Worm (Caenorhabditis elegans) whole organism, L2 larva: ENCODE results near the gene R52.4.
A peak's percentile ranks its signal among the peaks of the same experiment; 100 is the strongest.

ENCODE experiments used
- F13H6.1 ChIP-seq: sonication (generic microtip); optimal IDR thresholded peaks from 2 replicates; lab custom pipeline; 2016; ENCODE audit warnings: missing genetic modification characterization, missing compliant biosample characterization
- R02D3.7 ChIP-seq: fragments of 150-350 bp; optimal IDR thresholded peaks from 2 replicates; lab custom pipeline; 2014; ENCODE audit warnings: missing biosample characterization, missing genetic modification characterization
- ZK546.5 ChIP-seq: sonication (generic microtip); optimal IDR thresholded peaks from 2 replicates; lab custom pipeline; 2017; ENCODE audit warnings: missing biosample characterization, missing genetic modification characterization
- alr-1 ChIP-seq: fragments of 150-350 bp; optimal IDR thresholded peaks from 2 replicates; lab custom pipeline; 2014; ENCODE audit warnings: missing biosample characterization, missing genetic modification characterization
- aly-2 ChIP-seq: fragments of 150-350 bp; optimal IDR thresholded peaks from 2 replicates; lab custom pipeline; 2014; ENCODE audit warnings: missing biosample characterization, missing genetic modification characterization
- ama-1 ChIP-seq: fragments of 150-350 bp; optimal IDR thresholded peaks from 2 replicates; lab custom pipeline; 2018; ENCODE audit warnings: inconsistent platforms
- blmp-1 ChIP-seq: sonication (generic microtip); optimal IDR thresholded peaks from 2 replicates; lab custom pipeline; 2017; ENCODE audit warnings: missing genetic modification characterization, mild to moderate bottlenecking, missing compliant biosample characterization, antibody characterized with exemption, moderate library complexity; ENCODE audit not compliant: insufficient read depth
- ceh-16 ChIP-seq: fragments of 150-350 bp; optimal IDR thresholded peaks from 2 replicates; lab custom pipeline; 2014; ENCODE audit warnings: missing biosample characterization, missing genetic modification characterization
- ceh-82 ChIP-seq: fragments of 150-350 bp; optimal IDR thresholded peaks from 2 replicates; lab custom pipeline; 2014; ENCODE audit warnings: missing biosample characterization, missing genetic modification characterization
- crh-2 ChIP-seq: sonication (generic microtip); optimal IDR thresholded peaks from 2 replicates; lab custom pipeline; 2017; ENCODE audit warnings: missing biosample characterization, missing genetic modification characterization
- dmd-4 ChIP-seq: sonication (generic microtip); optimal IDR thresholded peaks from 2 replicates; lab custom pipeline; 2017; ENCODE audit warnings: missing biosample characterization, missing genetic modification characterization
- egl-27 ChIP-seq: sonication (generic microtip); optimal IDR thresholded peaks from 3 replicates; lab custom pipeline; 2017; ENCODE audit warnings: missing biosample characterization, missing genetic modification reagents, missing genetic modification characterization
- elt-1 ChIP-seq: fragments of 150-350 bp; optimal IDR thresholded peaks from 2 replicates; lab custom pipeline; 2014; ENCODE audit warnings: missing biosample characterization, missing genetic modification characterization
- fos-1 ChIP-seq: fragments of 150-350 bp; optimal IDR thresholded peaks from 2 replicates; lab custom pipeline; 2014; ENCODE audit warnings: missing biosample characterization, missing genetic modification characterization
- gmeb-1 ChIP-seq: fragments of 150-350 bp; optimal IDR thresholded peaks from 2 replicates; lab custom pipeline; 2014; ENCODE audit warnings: missing biosample characterization, missing genetic modification characterization
- lin-11 ChIP-seq: fragments of 150-350 bp; sonication (generic microtip); optimal IDR thresholded peaks from 2 replicates; lab custom pipeline; 2014; ENCODE audit warnings: missing biosample characterization, missing genetic modification characterization, inconsistent platforms, mixed read lengths
- lin-39 ChIP-seq: fragments of 150-350 bp; optimal IDR thresholded peaks from 2 replicates; lab custom pipeline; 2014; ENCODE audit warnings: missing biosample characterization, missing genetic modification reagents, missing genetic modification characterization
- mbf-1 ChIP-seq: sonication (generic microtip); optimal IDR thresholded peaks from 2 replicates; lab custom pipeline; 2017; ENCODE audit warnings: missing biosample characterization, missing genetic modification characterization
- mdl-1 ChIP-seq, 2 experiments: fragments of 150-350 bp in 1 of 2; sonication (generic microtip) in 1 of 2; optimal IDR thresholded peaks; 2 replicates each; lab custom pipeline; 2017; ENCODE audit warnings: missing biosample characterization in 2 of 2, missing genetic modification characterization in 2 of 2
- nhr-10 ChIP-seq: sonication (generic microtip); optimal IDR thresholded peaks from 2 replicates; lab custom pipeline; 2017; ENCODE audit warnings: missing biosample characterization, missing genetic modification characterization
- nhr-11 ChIP-seq: fragments of 150-350 bp; optimal IDR thresholded peaks from 2 replicates; lab custom pipeline; 2014; ENCODE audit warnings: missing biosample characterization, missing genetic modification characterization
- nhr-12 ChIP-seq: fragments of 150-350 bp; optimal IDR thresholded peaks from 2 replicates; lab custom pipeline; 2014; ENCODE audit warnings: missing biosample characterization, missing genetic modification characterization
- nhr-129 ChIP-seq: fragments of 150-350 bp; optimal IDR thresholded peaks from 2 replicates; lab custom pipeline; 2014; ENCODE audit warnings: missing biosample characterization, missing genetic modification characterization
- nhr-23 ChIP-seq: fragments of 150-350 bp; optimal IDR thresholded peaks from 2 replicates; lab custom pipeline; 2014; ENCODE audit warnings: missing biosample characterization, missing genetic modification reagents, missing genetic modification characterization
- nhr-237 ChIP-seq: fragments of 150-350 bp; optimal IDR thresholded peaks from 2 replicates; lab custom pipeline; 2014; ENCODE audit warnings: missing biosample characterization, missing genetic modification characterization
- nhr-25 ChIP-seq: fragments of 150-350 bp; sonication (generic microtip); optimal IDR thresholded peaks from 3 replicates; lab custom pipeline; 2014; ENCODE audit warnings: missing biosample characterization, missing genetic modification characterization
- nhr-77 ChIP-seq: fragments of 150-350 bp; optimal IDR thresholded peaks from 2 replicates; lab custom pipeline; 2014; ENCODE audit warnings: missing biosample characterization, missing genetic modification characterization
- peb-1 ChIP-seq: fragments of 150-350 bp; optimal IDR thresholded peaks from 2 replicates; lab custom pipeline; 2014; ENCODE audit warnings: missing biosample characterization, missing genetic modification characterization
- skn-1 ChIP-seq: sonication (generic microtip); optimal IDR thresholded peaks from 2 replicates; lab custom pipeline; 2017; ENCODE audit warnings: missing biosample characterization, missing genetic modification characterization
- sma-9 ChIP-seq, 2 experiments: fragments of 150-350 bp in 1 of 2; sonication (generic microtip) in 1 of 2; optimal IDR thresholded peaks; 2 replicates each; lab custom pipeline; 2014 to 2016; ENCODE audit warnings: missing genetic modification characterization in 2 of 2, mild to moderate bottlenecking in 1 of 2, missing biosample characterization in 1 of 2, missing compliant biosample characterization in 1 of 2, missing genetic modification reagents in 1 of 2, moderate library complexity in 1 of 2
- snpc-4 ChIP-seq: fragments of 150-350 bp; optimal IDR thresholded peaks from 2 replicates; lab custom pipeline; 2014; ENCODE audit warnings: missing biosample characterization, missing genetic modification characterization
- unc-55 ChIP-seq: fragments of 150-350 bp; sonication (generic microtip); optimal IDR thresholded peaks from 3 replicates; lab custom pipeline; 2014; ENCODE audit warnings: missing biosample characterization, missing genetic modification reagents, missing genetic modification characterization
- ztf-1 ChIP-seq: fragments of 200-800 bp; sonication (Bioruptor generic); conservative IDR thresholded peaks from 2 replicates; pipeline ENCODE4 v1.3.6; 2022; ENCODE audit warnings: missing genetic modification characterization, missing compliant biosample characterization
- ztf-11 ChIP-seq: sonication (generic microtip); optimal IDR thresholded peaks from 2 replicates; lab custom pipeline; 2017; ENCODE audit warnings: missing biosample characterization, missing genetic modification characterization
- ztf-4 ChIP-seq: fragments of 150-350 bp; optimal IDR thresholded peaks from 2 replicates; lab custom pipeline; 2014; ENCODE audit warnings: missing biosample characterization, missing genetic modification characterization

Gene R52.4

ce11 chrII:2093456-2093926 is 14.7 kb downstream of the R52.4 start, which contains the start of gene fbxb-37:
Gene fbxb-37 (minus strand): TSS chrII:2093876.
- TF ChIP-seq ZK546.5 (tag; lab: Kevin White, UChicago) (no peak), crh-2 (tag; lab: Kevin White, UChicago) (no peak), ztf-1 (no peak), nhr-10 (tag; lab: Kevin White, UChicago) (no peak), nhr-12 (tag; lab: Kevin White, UChicago) (no peak)

- TF ChIP-seq blmp-1 (tag; lab: Kevin White, UChicago) (no peak), mbf-1 (tag; lab: Kevin White, UChicago) (no peak), nhr-11 (tag; lab: Kevin White, UChicago) (no peak), nhr-129 (tag; lab: Kevin White, UChicago) (no peak), nhr-23 (tag; lab: Kevin White, UChicago) (no peak), ceh-16 (tag; lab: Kevin White, UChicago) (no peak), ztf-11 (tag; lab: Kevin White, UChicago) (no peak)
Observed at ce11 chrII:2091972-2092371, 16.2 kb downstream of the R52.4 start, which contains the start of gene T16A1.10. Gene T16A1.10 (minus strand): TSS chrII:2092094.

- TF ChIP-seq unc-55 (GFP tag; lab: Kevin White, UChicago) (no peak), gmeb-1 (peak; percentile 22), fos-1 (tag; lab: Kevin White, UChicago) (peak; percentile 94)
Observed at ce11 chrII:2090605-2091004, 17.6 kb downstream of the R52.4 start, which contains the start of gene trpl-5. Gene trpl-5 (minus strand): TSS chrII:2090636.

ce11 chrII:2087206-2087605 is 21.0 kb downstream of the R52.4 start:
- TF ChIP-seq ZK546.5 (tag; lab: Kevin White, UChicago) (no peak), F13H6.1 (tag; lab: Kevin White, UChicago) (no peak), ztf-11 (tag; lab: Kevin White, UChicago) (no peak), nhr-237 (tag; lab: Kevin White, UChicago) (no peak), mdl-1 (tag; optimal IDR thresholded peaks at IDR 0.05; lab: Kevin White, UChicago) (no peak), egl-27 (tag; lab: Kevin White, UChicago) (no peak), lin-39 (no peak), nhr-77 (no peak), ceh-82 (no peak), alr-1 (tag; lab: Kevin White, UChicago) (no peak), peb-1 (no peak), nhr-129 (tag; lab: Kevin White, UChicago) (no peak), sma-9 (GFP tag; optimal IDR thresholded peaks at IDR 0.05; lab: Kevin White, UChicago) (no peak), sma-9 (tag; optimal IDR thresholded peaks at IDR 0.05; lab: Kevin White, UChicago) (no peak), elt-1 (tag; lab: Kevin White, UChicago) (no peak), lin-11 (tag; lab: Kevin White, UChicago) (no peak), dmd-4 (tag; lab: Kevin White, UChicago) (no peak)
- TF ChIP-seq, all 48 proteins: peak for 0

ce11 chrII:2083726-2084179 is 24.4 kb downstream of the R52.4 start, which contains the start of the genes T16A1.5 and fbxc-49:
Gene T16A1.5 (minus strand): TSS chrII:2083826.
Gene fbxc-49 (plus strand): TSS chrII:2084129.
- no peak for TF ChIP-seq ceh-82
- no peak for TF ChIP-seq nhr-25 (tag; lab: Kevin White, UChicago)
- TF ChIP-seq nhr-12 (tag; lab: Kevin White, UChicago), result no peak
- no peak for TF ChIP-seq ztf-4 (tag; lab: Kevin White, UChicago)
- no peak for TF ChIP-seq ama-1 (lab: Kevin White, UChicago)
- no peak for TF ChIP-seq aly-2 (tag; lab: Kevin White, UChicago)
- TF ChIP-seq sma-9 (GFP tag; optimal IDR thresholded peaks at IDR 0.05; lab: Kevin White, UChicago), result no peak
- no peak for TF ChIP-seq sma-9 (tag; optimal IDR thresholded peaks at IDR 0.05; lab: Kevin White, UChicago)
- TF ChIP-seq R02D3.7 (tag; lab: Kevin White, UChicago), result no peak
- TF ChIP-seq nhr-77, result no peak
- TF ChIP-seq skn-1 (tag; lab: Kevin White, UChicago), result no peak
- TF ChIP-seq nhr-237 (tag; lab: Kevin White, UChicago), result no peak
- no peak for TF ChIP-seq nhr-10 (tag; lab: Kevin White, UChicago)
- TF ChIP-seq snpc-4 (tag; lab: Kevin White, UChicago), result no peak
